Fruit fly (Drosophila melanogaster): ENCODE data around the gene Hsp60D.

Gene Hsp60D

dm6 chr2L:13412219-13412618 lies 37.1 kb downstream of the Hsp60D start, which contains the start of gene Flad2:
Gene Flad2 (plus strand): TSS chr2L:13412519.
- TF ChIP-seq CG8478 (optimal IDR thresholded peaks at IDR 0.05) = no peak
- no peak for TF ChIP-seq CTCF (optimal IDR thresholded peaks at IDR 0.05)

- TF ChIP-seq CG8478 (optimal IDR thresholded peaks at IDR 0.05) (no peak), CTCF (optimal IDR thresholded peaks at IDR 0.05) (no peak)
These were observed 37.7 kb downstream of the Hsp60D start, which contains the start of gene Vm34Ca for dm6 chr2L:13411566-13411965. Gene Vm34Ca (minus strand): TSS chr2L:13411631.

dm6 chr2L:13399565-13399964 lies 49.7 kb downstream of the Hsp60D start:
- TF ChIP-seq CTCF (optimal IDR thresholded peaks at IDR 0.05) (no peak), CG8478 (optimal IDR thresholded peaks at IDR 0.05) (no peak)

DNA sequence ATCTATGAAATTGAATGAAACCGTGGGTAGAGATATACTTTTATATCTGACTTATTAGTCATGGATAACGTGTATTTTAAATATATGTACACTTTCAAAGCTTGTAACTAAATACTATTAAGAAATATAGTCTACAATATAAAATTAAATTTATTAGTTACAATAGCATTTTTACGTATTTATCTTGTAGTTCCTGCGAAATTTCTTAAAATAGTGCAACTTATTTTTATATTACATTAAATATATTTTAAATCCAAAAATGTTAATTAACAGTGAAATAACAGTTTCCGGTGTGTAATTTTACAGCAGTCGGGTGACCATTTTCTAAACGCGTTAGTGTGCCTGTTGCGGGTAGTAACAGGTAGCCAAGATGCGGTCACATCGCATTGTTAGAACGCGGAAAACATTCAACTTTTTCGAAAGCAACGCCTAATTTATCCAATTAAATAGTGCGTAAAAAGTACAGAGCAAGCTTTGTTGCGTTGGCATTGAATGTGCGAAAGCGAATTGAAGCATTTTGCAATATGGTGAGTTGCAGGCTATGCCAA lies 50.6 kb downstream of the Hsp60D start, which contains the start of the genes CG10859 and CG7110:
Gene CG10859, minus strand, starts transcription at position 51 of the 548 bp plus-strand sequence.
Gene CG7110, plus strand, starts transcription at position 378 of the 548 bp plus-strand sequence.
- TF ChIP-seq CG8478 (optimal IDR thresholded peaks at IDR 0.05) (no peak), CTCF (optimal IDR thresholded peaks at IDR 0.05) (no peak)
